Worm (Caenorhabditis elegans): ENCODE data around the gene ddx-15.

The ddx-15 gene

DNA sequence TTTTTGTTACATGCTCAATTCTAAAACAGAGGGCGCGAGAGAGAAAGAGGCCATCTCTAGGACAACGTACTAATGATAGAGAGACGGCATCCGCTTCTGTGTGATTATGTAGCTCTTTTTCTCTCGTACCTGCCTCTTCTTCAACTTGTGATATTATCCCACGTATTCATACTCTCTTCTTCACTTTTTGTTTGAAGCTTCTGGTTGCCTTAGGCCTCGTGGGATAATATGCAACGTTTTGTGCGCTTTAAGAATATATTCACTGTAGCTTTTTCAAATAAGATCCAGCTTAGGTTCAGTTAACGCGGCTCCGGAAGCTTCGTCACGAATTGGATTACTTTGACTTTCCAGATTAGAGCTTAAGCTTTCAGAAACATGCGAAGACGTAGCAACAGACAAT, 8.8 kb downstream of the ddx-15 start, which contains the start of the genes F56D2.8 and uev-2:
F56D2.8 (minus strand) TSS at position 101 of the 400 bp plus-strand sequence.
uev-2 (plus strand) TSS at position 360 of the 400 bp plus-strand sequence.
- TF ChIP-seq ztf-29 (GFP tag; IDR thresholded peaks at IDR 0.05) (no peak), klf-2 (GFP tag; conservative IDR thresholded peaks at IDR 0.05) (no peak), med-1 (GFP tag; optimal IDR thresholded peaks at IDR 0.05; ENCODE audit: insufficient read depth) (no peak), tab-1 (GFP tag; IDR thresholded peaks at IDR 0.05) (no peak), ref-1 (GFP tag; conservative IDR thresholded peaks at IDR 0.05) (no peak), cog-1 (tag; optimal IDR thresholded peaks at IDR 0.05) (no peak), flt-1 (GFP tag; IDR thresholded peaks at IDR 0.05) (no peak), ztf-23 (GFP tag; IDR thresholded peaks at IDR 0.05) (no peak), T22C8.4 (GFP tag; IDR thresholded peaks at IDR 0.05) (no peak)

DNA sequence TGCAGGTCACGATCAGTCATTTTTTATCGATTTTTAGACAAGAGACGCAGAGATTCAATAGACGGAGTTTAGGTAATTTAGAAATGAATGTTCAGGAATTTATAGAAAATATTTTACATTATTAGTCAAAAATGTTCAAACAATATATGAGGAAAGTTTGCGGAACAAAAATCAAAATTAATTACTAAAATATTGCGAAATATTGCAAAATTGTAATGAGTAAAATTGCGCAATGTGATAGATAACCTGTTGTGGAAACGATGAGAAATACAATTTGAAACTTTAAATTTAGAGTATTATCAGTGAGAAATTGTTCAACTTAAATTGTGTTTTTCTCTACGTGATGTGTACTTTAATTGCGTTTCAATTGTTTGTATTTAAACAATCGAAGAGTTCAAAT, 10.5 kb downstream of the ddx-15 start, which contains the start of gene F56D2.5:
F56D2.5 (minus strand) TSS at position 371 of the 400 bp plus-strand sequence.
- TF ChIP-seq flt-1 (GFP tag; IDR thresholded peaks at IDR 0.05): no peak
- no peak for TF ChIP-seq tab-1 (GFP tag; IDR thresholded peaks at IDR 0.05)
- TF ChIP-seq ztf-29 (GFP tag; IDR thresholded peaks at IDR 0.05): no peak
- no peak for TF ChIP-seq cog-1 (tag; optimal IDR thresholded peaks at IDR 0.05)
- TF ChIP-seq ztf-23 (GFP tag; IDR thresholded peaks at IDR 0.05): no peak
- no peak for TF ChIP-seq med-1 (GFP tag; optimal IDR thresholded peaks at IDR 0.05; ENCODE audit: insufficient read depth)
- no peak for TF ChIP-seq ref-1 (GFP tag; conservative IDR thresholded peaks at IDR 0.05)

DNA sequence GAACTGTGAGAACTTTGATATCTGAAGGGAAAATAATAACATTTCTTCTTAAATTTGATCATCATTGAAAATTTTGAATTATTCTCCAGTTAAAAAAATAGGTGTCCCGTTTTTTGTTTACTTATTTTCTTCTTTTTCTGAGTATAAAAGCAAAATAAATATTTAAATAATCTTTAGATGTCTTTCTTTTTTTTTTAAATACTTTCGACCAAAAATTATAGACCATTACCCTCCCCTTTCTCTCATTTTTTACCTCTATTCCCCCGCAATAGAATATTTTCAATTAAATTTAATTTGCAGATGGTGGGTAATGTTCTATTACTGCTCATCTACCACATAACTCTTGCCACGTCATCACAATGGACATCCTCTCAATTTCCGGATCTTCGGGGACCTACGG, 17.8 kb downstream of the ddx-15 start, which contains the start of gene molo-1:
molo-1 (plus strand) TSS at position 301 of the 400 bp plus-strand sequence.
- TF ChIP-seq ztf-23 (GFP tag; IDR thresholded peaks at IDR 0.05): no peak
- TF ChIP-seq med-1 (GFP tag; optimal IDR thresholded peaks at IDR 0.05; ENCODE audit: insufficient read depth): no peak

DNA sequence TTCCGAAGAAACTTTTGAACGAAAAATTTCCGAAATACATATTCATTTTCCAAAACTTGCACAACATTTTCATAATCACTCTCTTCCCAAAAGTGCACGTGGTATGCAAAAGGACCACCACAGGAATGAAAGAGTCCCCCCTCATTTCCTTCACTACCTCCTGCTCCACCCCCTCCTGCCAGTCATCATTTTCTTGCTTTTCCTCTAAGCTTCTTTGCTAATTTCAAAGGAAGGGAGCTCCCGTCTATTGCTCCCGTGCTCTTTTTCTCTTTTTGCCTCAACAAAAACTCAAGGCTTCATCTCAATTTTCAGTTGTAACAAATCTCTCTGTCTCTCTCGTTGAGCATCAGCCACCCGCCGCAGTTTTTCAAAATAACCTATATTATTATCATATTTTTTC, 18.7 kb downstream of the ddx-15 start:
- TF ChIP-seq ztf-23 (GFP tag; IDR thresholded peaks at IDR 0.05) (no peak), cog-1 (tag; optimal IDR thresholded peaks at IDR 0.05) (no peak), ref-1 (GFP tag; conservative IDR thresholded peaks at IDR 0.05) (no peak), flt-1 (GFP tag; IDR thresholded peaks at IDR 0.05) (no peak), T22C8.4 (GFP tag; IDR thresholded peaks at IDR 0.05) (no peak), klf-2 (GFP tag; conservative IDR thresholded peaks at IDR 0.05) (no peak), med-1 (GFP tag; optimal IDR thresholded peaks at IDR 0.05; ENCODE audit: insufficient read depth) (no peak), tab-1 (GFP tag; IDR thresholded peaks at IDR 0.05) (no peak), ztf-29 (GFP tag; IDR thresholded peaks at IDR 0.05) (no peak)

DNA sequence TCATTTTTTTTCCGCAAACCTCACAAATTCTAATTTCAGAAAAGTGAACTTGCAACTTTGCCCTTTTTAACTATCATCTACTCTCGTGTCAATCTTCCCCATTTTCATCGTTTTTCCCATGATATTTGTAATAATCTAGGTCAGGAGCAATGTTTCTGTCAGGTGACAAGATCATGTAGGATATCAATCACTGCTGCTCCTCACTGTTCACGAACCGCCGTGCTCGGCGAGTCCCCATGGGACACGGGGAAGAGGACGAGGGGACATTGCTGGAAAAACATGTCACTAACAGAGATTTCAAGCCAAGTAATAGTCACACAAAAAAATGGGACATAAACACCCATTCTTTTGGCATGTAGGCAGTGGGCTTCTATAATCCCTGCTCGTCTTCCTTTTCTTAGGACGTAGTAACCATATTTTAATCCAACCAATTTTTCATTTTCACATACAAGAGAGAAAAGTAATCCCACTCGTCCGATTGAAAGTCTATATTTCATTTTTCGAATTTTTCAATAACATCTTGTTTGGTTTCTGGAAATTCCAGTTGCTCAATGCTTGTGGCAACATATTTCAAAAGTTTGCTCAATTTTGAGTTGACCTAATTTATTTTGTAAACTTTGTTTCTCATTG, 20.6 kb downstream of the ddx-15 start:
- TF ChIP-seq ztf-23 (GFP tag; IDR thresholded peaks at IDR 0.05): no peak

DNA sequence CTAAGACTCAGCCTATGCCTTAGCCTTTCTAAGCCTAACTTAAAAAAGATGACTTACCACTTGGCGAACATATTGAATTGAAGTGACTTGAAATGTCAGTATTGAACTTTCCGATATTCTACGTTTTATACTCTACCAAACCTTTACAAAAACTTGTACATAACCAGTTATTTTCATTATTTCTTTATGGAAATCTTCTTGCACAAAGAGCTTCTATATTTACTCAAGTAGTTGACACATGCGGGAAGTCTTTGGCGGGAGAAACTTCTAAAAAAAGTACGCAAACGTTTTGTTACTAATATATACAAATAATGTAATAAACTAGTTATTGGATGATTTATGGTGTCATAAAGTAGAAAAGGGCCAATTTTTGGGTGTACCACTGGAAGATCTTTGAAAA, 22.8 kb downstream of the ddx-15 start, which contains the start of gene nspb-12:
nspb-12 (minus strand) TSS at position 101 of the 400 bp plus-strand sequence.
- no peak for TF ChIP-seq cog-1 (tag; optimal IDR thresholded peaks at IDR 0.05)
- no peak for TF ChIP-seq med-1 (GFP tag; optimal IDR thresholded peaks at IDR 0.05; ENCODE audit: insufficient read depth)
- no peak for TF ChIP-seq T22C8.4 (GFP tag; IDR thresholded peaks at IDR 0.05)
- TF ChIP-seq ztf-23 (GFP tag; IDR thresholded peaks at IDR 0.05): no peak
- no peak for TF ChIP-seq flt-1 (GFP tag; IDR thresholded peaks at IDR 0.05)
- TF ChIP-seq ref-1 (GFP tag; conservative IDR thresholded peaks at IDR 0.05): no peak
- no peak for TF ChIP-seq ztf-29 (GFP tag; IDR thresholded peaks at IDR 0.05)
- TF ChIP-seq klf-2 (GFP tag; conservative IDR thresholded peaks at IDR 0.05): no peak
- TF ChIP-seq tab-1 (GFP tag; IDR thresholded peaks at IDR 0.05): no peak

DNA sequence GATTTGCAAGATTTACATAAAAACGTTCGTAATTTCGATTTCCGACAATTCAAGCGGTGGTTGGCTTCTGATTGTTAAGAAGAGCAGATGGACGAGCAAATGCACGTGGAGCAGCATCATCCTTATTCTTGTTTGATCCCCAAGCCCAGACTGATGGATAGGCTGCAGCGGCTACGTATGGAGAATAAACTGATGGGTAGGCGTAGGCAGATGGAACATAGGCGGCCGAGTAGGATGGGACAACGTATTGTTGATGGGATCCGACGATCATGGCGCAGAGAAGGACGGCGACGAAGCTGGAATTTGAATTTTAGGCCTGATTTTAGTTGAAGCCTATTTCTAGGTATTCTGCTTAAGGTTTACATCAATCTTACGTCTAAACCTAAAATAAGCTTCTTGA, 23.3 kb downstream of the ddx-15 start:
- TF ChIP-seq tab-1 (GFP tag; IDR thresholded peaks at IDR 0.05): 0 out of 2 replicates have a peak, but pooled peaks have one; percentile 59
- no peak for TF ChIP-seq ztf-29 (GFP tag; IDR thresholded peaks at IDR 0.05)

DNA sequence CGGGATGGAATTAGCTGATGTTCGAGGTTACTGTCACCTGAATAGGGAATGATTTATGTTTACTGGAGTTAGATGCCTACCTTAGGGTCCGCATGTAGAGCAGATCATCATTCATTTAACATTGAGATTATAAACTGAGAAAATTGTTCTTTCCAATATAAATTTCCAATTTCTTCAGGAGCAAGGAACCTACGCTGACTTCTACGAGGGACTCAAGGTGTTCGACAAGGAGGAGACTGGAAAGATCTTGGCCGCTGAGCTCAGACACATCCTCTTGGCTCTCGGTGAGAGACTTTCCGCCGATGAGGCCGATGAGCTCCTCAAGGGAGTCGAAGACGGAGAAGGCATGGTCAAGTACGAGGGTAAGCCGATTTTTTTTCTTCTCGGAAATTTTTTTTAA, 25.0 kb downstream of the ddx-15 start:
- TF ChIP-seq flt-1 (GFP tag; IDR thresholded peaks at IDR 0.05): no peak
- no peak for TF ChIP-seq cog-1 (tag; optimal IDR thresholded peaks at IDR 0.05)
- TF ChIP-seq med-1 (GFP tag; optimal IDR thresholded peaks at IDR 0.05; ENCODE audit: insufficient read depth): no peak
- no peak for TF ChIP-seq T22C8.4 (GFP tag; IDR thresholded peaks at IDR 0.05)
- peak; percentile 44; the same call in 1 of the 2 replicates for TF ChIP-seq ztf-23 (GFP tag; IDR thresholded peaks at IDR 0.05)
- no peak for TF ChIP-seq ref-1 (GFP tag; conservative IDR thresholded peaks at IDR 0.05)
- no peak for TF ChIP-seq ztf-29 (GFP tag; IDR thresholded peaks at IDR 0.05)
- TF ChIP-seq klf-2 (GFP tag; conservative IDR thresholded peaks at IDR 0.05): no peak

DNA sequence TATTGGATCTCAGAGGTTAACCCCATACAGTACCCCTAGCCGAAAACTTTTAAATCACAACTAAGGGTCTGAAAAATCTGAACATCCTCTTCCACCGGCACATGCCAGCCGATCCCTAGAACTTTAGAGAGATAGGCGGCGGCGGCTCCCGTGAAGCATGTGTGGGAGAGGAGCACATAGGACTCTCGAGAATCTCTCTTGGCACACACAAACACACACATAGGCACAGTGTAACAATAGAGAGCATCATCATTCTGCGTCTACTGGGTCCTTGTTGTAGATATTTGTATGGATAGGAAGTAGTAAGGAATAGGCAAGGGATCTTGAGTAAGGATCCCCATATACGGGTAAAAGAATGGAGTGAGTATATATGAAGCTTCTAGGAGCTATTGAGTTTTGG, 25.8 kb downstream of the ddx-15 start:
- TF ChIP-seq ztf-23 (GFP tag; IDR thresholded peaks at IDR 0.05): no peak
- TF ChIP-seq flt-1 (GFP tag; IDR thresholded peaks at IDR 0.05): no peak
- TF ChIP-seq med-1 (GFP tag; optimal IDR thresholded peaks at IDR 0.05; ENCODE audit: insufficient read depth): no peak
- no peak for TF ChIP-seq T22C8.4 (GFP tag; IDR thresholded peaks at IDR 0.05)
- TF ChIP-seq ztf-29 (GFP tag; IDR thresholded peaks at IDR 0.05): no peak
- no peak for TF ChIP-seq ref-1 (GFP tag; conservative IDR thresholded peaks at IDR 0.05)
- no peak for TF ChIP-seq tab-1 (GFP tag; IDR thresholded peaks at IDR 0.05)
- TF ChIP-seq cog-1 (tag; optimal IDR thresholded peaks at IDR 0.05): no peak
- no peak for TF ChIP-seq klf-2 (GFP tag; conservative IDR thresholded peaks at IDR 0.05)

DNA sequence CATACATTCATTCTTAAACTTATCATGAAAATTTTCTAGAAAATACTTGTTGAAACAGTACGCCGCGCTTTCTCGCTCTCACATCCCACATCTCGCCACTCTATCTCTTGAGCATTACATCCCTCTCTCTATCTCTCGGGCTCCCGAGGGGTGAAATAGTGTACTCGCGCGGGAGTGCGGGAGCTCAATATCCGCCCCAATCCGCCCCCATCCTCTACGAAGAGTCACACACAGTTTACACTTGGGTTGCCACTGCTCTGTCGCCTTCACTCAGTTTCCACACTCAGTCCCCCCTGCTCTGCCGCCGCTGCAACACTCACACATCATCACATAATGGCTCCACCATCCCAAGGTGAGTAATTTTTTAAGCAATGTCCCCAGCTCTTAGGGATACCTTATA, 26.7 kb downstream of the ddx-15 start, which contains the start of gene mlc-3:
mlc-3 (plus strand) TSS at position 227 of the 400 bp plus-strand sequence.
- no peak for TF ChIP-seq med-1 (GFP tag; optimal IDR thresholded peaks at IDR 0.05; ENCODE audit: insufficient read depth)
- TF ChIP-seq klf-2 (GFP tag; conservative IDR thresholded peaks at IDR 0.05): no peak
- TF ChIP-seq cog-1 (tag; optimal IDR thresholded peaks at IDR 0.05): no peak
- no peak for TF ChIP-seq T22C8.4 (GFP tag; IDR thresholded peaks at IDR 0.05)
- no peak for TF ChIP-seq ztf-29 (GFP tag; IDR thresholded peaks at IDR 0.05)
- TF ChIP-seq flt-1 (GFP tag; IDR thresholded peaks at IDR 0.05): peak; percentile 69; the same call in 1 of the 2 replicates
- TF ChIP-seq ref-1 (GFP tag; conservative IDR thresholded peaks at IDR 0.05): no peak
